Fruit fly (Drosophila melanogaster): ENCODE data around the gene Tnks.

Gene Tnks

DNA sequence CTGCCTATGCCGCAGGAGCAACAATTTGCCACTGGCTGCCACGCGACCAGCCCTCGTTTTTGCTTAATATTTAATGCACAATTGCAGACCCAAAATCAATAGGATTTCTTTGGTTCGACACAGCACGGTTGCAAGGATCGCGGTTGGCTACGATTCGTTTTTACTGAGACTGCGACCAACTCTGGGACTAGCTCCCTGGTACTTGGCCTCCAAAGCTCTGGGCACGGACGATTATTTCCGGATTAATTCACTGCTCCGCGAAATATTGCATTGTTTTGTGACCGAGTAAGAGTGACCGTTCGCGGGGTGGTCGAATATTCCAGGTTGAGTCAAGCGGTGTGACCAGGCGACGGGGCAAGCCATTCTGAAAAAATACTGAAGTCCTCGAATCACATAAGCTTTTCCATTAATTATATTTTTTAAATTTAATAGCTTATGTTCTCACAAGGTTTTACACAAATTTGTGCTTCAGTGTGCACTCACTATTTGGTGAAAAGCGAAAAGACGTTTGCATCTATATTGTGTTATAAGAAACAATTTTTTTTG, at the start of gene Tnks:
TSS of gene Tnks (minus strand) at position 302 of the 546 bp plus-strand sequence.
- no peak for TF ChIP-seq noc (tag; optimal IDR thresholded peaks at IDR 0.05)

DNA sequence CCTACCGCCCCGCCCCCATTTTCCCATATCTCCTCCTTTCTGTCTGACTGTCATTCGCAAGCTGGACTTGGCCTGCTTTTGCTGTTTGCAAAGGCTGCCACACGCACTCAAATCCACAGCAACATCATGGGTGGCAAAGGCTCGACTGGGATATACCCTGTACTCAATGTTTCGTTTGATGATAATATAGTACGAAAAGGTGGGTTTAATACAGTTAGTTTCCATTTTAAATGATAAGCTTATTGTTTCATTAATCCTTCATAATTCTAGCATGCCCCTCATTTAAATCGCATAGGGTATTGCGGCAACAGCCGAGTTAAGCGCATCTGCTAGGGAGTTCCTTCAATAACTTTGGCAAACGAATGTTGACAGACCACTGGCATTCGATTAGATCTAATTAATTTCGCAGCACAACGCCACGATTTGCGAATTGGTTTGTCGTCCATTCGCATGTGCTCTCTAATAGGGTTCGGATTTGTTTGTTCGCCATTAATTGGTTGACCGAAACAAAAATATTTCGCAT, 33.1 kb upstream of the Tnks start:
- no peak for TF ChIP-seq noc (tag; optimal IDR thresholded peaks at IDR 0.05)

DNA sequence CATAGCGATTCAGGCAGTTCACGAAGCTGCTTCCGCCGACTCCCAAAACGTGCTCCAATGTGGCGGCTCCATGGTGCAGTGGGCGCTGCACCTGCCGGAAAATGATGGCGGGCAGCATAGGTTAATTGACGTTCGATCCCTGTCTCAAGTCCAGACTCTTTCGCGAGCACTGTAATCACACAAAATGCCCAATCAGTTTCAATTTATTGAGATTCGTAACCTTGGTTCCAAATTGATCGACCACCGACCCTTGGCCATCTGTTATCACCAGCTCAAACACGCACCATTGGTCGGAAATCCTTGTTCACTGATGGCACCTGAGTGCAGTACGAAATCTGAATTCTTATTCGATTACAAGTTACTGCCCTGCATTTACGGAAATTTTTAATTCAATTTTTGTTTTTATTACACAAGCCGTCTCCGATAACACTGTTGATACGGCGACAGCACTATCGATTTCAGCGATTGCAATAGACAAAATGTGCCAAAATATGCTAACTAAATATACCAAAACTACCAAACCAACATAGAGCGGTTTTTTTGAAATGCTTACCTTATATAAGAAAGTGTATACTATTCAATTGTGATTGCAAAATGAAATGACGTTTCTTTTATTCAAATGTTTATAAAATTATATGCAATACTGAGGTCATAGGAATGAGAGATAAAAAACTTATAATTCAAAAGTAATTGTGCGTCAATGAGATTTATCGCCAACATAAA, 25.8 kb upstream of the Tnks start, which contains the start of gene CLS:
TSS of gene CLS (minus strand) at position 673 of the 723 bp plus-strand sequence.
- no peak for TF ChIP-seq noc (tag; optimal IDR thresholded peaks at IDR 0.05)

DNA sequence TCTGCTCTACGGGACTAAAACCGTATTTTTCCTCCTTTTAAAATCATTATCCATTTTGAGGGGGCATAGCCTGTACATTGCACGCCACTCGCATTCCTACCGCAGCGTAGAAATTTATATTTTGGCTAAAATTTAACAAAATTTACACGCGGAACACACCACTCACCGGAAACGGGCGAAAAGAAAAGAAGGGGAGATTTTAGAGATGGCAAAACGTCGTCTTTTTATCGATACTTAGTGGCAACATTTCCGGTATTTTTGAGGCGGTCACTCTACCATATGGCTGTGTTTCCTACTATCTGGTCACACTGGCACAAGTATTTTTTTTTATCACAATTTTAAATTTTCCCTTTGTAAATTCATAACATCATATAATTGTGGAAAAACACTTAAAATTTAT, 23.8 kb upstream of the Tnks start, which contains the start of gene RpL27:
TSS of gene RpL27 (minus strand) at position 193 of the 400 bp plus-strand sequence.
- TF ChIP-seq noc (tag; optimal IDR thresholded peaks at IDR 0.05): peak; percentile 73

DNA sequence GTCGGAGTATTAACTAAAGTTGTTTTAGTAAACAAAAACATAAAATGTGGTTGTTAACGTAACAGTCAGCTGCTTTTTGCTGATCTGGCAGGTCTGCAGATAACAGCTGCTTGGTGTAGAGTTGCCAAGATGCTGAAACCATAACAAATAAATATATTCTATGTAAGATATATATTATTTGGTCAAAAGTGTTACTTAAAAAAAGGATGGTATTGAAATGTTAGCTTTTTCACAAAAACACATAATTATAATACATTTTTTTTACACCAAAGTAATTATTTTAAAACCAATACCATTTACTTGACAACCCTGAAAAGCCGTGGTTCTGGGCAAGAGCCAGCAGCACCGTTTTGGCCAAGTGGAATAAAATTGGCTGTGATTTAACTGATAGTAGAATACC, 19.4 kb upstream of the Tnks start, which contains the start of the genes CG4743 and Idh3g:
TSS of gene CG4743 (minus strand) at position 23 of the 400 bp plus-strand sequence.
TSS of gene Idh3g (plus strand) at position 318 of the 400 bp plus-strand sequence.
- TF ChIP-seq noc (tag; optimal IDR thresholded peaks at IDR 0.05): peak; percentile 95

DNA sequence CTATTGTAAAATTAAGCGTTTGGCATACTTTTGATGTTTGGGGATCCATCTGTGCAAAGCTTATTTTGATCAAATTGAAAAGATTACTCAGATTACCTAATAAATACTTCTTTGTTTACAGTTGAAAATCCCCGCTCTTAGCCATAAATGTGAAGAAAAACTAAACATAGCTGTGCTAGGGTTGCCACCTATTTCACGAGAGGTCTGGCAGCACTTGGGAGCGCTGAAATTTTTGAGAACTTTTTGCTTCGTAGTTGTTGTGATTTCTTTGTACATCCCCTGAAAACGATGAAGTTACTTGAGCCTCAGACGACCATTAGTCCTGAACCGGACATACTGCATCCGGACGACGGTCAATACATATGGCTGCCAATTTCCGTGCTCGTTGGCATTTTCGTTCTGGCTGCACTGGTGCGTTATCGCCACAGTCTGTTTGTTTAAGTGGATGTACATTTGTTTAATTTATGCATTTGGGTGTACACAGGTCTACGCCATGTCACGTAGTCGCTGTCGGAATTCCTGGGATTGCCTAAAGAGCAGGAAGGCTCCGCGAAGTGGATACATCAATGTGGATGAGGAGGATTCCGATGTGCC, 17.5 kb upstream of the Tnks start, which contains the start of the genes CG4730 and CG5039:
TSS of gene CG4730 (minus strand) at position 194 of the 594 bp plus-strand sequence.
TSS of gene CG5039 (plus strand) at position 195 of the 594 bp plus-strand sequence.
- no peak for TF ChIP-seq noc (tag; optimal IDR thresholded peaks at IDR 0.05)

DNA sequence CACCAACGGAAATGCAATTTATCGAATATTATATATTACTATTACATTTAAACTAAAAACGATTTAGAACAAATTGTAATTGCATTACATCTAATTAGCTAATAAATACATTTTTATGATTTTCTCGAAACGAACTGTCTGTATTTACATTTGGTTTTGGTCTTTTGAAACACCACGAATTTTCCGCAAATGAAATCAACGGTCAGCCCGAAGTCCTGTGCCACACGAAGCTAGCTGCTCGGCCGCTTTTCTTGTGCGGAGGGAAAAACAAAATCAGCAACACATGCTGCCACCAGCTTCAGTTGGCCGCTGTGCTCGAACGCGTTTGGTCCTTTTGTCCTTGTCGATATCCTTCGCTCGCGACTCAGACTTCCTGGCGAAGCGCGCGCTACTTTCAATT, 4.4 kb upstream of the Tnks start, which contains the start of gene Lgr3:
TSS of gene Lgr3 (plus strand) at position 301 of the 400 bp plus-strand sequence.
- no peak for TF ChIP-seq noc (tag; optimal IDR thresholded peaks at IDR 0.05)

DNA sequence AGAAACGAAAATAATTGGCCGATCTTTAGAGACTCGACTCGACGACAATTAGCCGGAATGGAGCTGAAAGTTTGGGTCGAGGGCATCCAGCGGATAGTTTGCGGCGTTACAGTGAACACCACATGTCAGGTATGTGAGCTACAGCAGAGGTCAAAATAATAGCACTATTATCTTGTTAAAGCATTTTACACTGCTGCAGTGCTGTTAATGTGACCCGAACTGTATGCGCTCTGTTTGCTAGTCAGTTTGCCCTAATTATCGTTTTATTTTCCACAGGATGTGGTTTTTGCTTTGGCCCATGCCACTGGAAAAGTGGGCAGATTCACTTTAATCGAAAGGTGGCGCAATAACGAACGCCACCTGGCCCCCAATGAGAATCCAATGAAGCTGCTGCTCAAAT, 1.3 kb upstream of the Tnks start:
- TF ChIP-seq noc (tag; optimal IDR thresholded peaks at IDR 0.05): no peak

DNA sequence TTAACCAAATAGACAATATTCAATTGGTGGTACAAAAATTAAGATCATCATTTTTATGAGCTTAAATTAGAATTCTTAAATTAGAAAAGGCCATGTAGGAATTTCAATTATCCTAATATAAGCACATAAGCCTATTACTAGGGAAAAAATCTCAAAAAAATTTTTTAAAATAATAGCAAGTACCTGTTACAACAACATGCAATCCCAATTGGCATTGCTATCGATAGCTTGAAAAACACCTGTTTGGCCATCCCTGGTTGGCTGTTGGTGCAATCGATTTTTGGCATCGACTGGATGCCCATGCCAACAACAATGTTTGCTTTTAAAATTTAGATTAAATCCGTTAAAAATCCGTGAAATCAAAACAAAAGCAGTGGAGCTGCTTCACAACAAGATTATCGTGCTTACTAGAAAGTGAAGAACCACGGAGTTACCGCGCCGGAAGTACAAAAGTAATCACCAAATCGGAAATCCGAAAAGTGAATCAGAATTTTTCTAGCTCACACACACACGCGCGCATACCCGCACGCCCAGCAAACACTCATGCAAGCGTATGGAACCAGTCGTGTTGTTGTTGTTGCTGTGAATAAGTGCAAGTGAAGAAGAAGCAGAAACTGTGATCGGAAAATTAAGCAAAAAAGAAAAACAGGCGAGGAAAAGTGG, 576 bp upstream of the Tnks start, which contains the start of gene RASSF8:
TSS of gene RASSF8 (plus strand) at position 265 of the 663 bp plus-strand sequence.
- no peak for TF ChIP-seq noc (tag; optimal IDR thresholded peaks at IDR 0.05)

DNA sequence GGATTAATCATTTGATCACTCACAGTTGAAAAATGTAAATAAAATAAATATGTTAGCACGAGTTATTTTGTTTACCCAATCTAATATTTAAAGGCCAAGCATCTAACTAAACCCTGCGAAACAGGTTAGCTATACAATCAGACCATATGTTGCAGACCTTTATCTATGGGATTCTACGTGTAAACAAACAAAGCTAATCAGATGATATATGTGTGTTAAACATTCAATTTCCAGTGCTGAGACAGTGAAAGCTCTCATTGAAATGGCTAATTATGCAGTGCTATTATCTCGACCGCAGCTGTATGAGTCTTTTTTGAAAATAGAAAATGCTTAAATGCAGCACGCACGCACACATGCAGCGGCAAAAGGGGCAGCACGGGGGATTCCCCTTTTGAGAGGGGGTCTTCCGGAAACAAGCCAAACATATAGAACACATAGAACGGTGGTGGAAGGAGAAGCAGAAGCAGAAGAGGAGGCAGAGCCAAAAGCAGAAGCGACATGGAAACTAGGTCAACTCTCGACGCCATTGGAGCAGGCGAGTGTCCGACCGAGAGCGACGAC, 1.1 kb downstream of the Tnks start:
- TF ChIP-seq noc (tag; optimal IDR thresholded peaks at IDR 0.05): no peak

DNA sequence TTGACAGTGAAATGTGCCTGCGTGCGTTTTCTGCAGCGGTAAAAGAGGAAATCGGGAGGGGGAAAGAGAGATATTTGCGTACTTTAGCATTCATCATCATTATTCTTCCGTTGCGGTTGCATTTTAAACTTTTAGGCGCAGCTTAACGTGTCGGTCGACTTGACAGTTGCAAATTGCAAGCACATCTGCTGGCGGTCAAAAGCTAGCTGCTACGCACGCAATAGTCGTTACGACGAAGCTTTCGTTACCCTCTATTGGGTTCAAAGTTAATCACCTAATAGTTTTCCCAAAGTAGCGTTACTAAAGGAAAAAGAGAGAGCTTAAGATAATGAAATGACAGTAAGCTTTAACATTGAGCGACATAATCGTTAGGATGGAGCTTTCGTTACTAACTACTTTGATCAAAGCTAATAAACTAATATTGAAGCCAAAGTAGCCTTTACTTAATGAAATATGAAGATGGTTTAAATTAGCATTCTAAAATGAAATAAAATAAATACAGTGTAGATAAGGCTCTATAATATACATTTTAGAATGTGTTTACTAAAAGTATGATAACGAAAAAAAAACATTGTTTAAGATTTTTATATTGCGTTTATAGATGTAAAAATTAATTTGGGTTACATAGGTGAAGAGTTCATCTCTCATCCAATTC, 8.9 kb downstream of the Tnks start:
- TF ChIP-seq noc (tag; optimal IDR thresholded peaks at IDR 0.05): no peak

DNA sequence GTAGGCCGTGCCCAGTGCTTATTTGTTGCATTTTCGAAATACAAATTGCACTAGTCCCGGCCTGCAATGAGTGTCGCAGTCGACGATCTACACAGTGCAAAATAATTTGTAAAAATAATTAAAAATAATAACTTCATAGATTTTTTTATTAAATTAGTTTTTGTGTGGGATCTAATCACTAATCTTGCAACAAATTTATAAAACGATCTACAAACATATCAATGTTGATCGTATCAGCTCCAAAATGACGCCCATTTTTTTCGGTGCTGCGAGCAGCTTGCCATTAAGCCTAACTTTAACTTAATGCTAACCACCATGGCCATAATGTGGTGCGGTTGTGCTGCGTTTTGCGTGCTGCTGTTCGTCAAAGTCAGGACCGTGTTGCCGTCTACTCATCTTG, 9.7 kb downstream of the Tnks start:
- no peak for TF ChIP-seq noc (tag; optimal IDR thresholded peaks at IDR 0.05)

DNA sequence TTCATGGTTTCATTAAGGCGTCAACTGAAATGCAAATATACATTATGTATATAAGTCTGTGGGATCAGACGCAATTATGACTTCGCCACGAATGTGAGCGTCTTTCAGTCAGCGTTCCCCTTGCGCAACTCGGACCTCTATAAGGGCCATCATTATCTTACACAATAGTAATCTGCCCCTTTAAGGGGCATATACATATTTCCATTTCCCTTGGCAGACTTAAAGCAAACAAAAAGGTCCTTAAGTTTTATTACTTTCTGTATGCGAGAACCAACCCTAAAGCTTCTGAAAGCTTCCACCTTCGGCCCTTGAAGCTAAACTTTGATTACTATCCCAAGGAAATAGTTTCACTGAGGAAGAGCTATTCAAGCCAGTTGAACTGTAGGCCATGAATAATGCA, 10.7 kb downstream of the Tnks start:
- no peak for TF ChIP-seq noc (tag; optimal IDR thresholded peaks at IDR 0.05)

DNA sequence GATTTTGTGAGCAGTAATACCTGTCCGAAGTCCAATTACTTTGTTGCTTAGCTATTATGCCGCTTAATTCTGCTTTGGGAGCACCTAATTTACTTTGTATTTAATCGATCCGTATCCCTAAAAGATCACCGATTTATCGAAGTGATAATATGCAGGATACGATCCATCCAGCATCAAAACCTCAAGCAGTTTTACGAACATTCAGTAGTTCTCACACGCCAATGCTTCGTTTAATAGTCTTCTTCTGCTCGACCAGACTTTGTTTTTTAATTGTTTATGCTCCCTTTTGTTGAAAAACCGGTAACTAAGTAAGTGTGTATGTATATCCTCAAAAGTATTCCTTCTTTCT, 12.9 kb downstream of the Tnks start:
- no peak for TF ChIP-seq noc (tag; optimal IDR thresholded peaks at IDR 0.05)

Data from whole organism, larva.